Worm (Caenorhabditis elegans): Measurements from ENCODE around the gene M01B2.12.

The M01B2.12 gene

ce11 chrV:15305502-15305901 lies 41.5 kb upstream of the M01B2.12 start, which contains the start of gene T26H8.5:
Gene T26H8.5 (minus strand): TSS chrV:15305602.
- TF ChIP-seq sma-3 (GFP tag; optimal IDR thresholded peaks at IDR 0.05), result no peak
- TF ChIP-seq ceh-82 (tag; optimal IDR thresholded peaks at IDR 0.05), result no peak
- TF ChIP-seq nhr-237 (tag; optimal IDR thresholded peaks at IDR 0.05), result no peak

ce11 chrV:15303625-15304024 lies 39.6 kb upstream of the M01B2.12 start, which contains the start of gene srx-48:
Gene srx-48 (minus strand): TSS chrV:15303725.
- TF ChIP-seq ztf-1 (GFP tag; conservative IDR thresholded peaks at IDR 0.05) (no peak), R02D3.7 (tag; optimal IDR thresholded peaks at IDR 0.05) (no peak), dmd-4 (tag; optimal IDR thresholded peaks at IDR 0.05) (no peak), aly-2 (tag; optimal IDR thresholded peaks at IDR 0.05) (no peak), sem-4 (tag; optimal IDR thresholded peaks at IDR 0.05) (no peak), F13H6.1 (tag; optimal IDR thresholded peaks at IDR 0.05) (no peak), elt-3 (tag; optimal IDR thresholded peaks at IDR 0.05) (no peak), mab-5 (tag; optimal IDR thresholded peaks at IDR 0.05) (no peak), elt-1 (tag; optimal IDR thresholded peaks at IDR 0.05) (no peak), C34F6.9 (tag; optimal IDR thresholded peaks at IDR 0.05) (no peak), sma-9 (GFP tag; optimal IDR thresholded peaks at IDR 0.05) (no peak), sma-9 (tag; optimal IDR thresholded peaks at IDR 0.05) (no peak), nhr-77 (tag; optimal IDR thresholded peaks at IDR 0.05) (no peak), sma-3 (GFP tag; optimal IDR thresholded peaks at IDR 0.05) (no peak)

ce11 chrV:15298597-15298996 lies 34.6 kb upstream of the M01B2.12 start, which contains the start of gene cpr-3:
Gene cpr-3 (minus strand): TSS chrV:15298700.
- no peak for TF ChIP-seq Y55F3AM.14 (GFP tag; optimal IDR thresholded peaks at IDR 0.05)
- no peak for TF ChIP-seq nhr-6 (tag; optimal IDR thresholded peaks at IDR 0.05)
- TF ChIP-seq fos-1 (tag; optimal IDR thresholded peaks at IDR 0.05), result peak; percentile 100
- TF ChIP-seq sma-3 (GFP tag; optimal IDR thresholded peaks at IDR 0.05), result peak; percentile 8
- TF ChIP-seq mbf-1 (tag; optimal IDR thresholded peaks at IDR 0.05), result no peak
- no peak for TF ChIP-seq lsy-2 (tag; optimal IDR thresholded peaks at IDR 0.05)
- TF ChIP-seq unc-55 (GFP tag; optimal IDR thresholded peaks at IDR 0.05), result no peak
- peak; percentile 64 for TF ChIP-seq gmeb-1 (tag; optimal IDR thresholded peaks at IDR 0.05)
- no peak for TF ChIP-seq nhr-23 (tag; optimal IDR thresholded peaks at IDR 0.05)
- peak; percentile 75 for TF ChIP-seq skn-1 (tag; optimal IDR thresholded peaks at IDR 0.05)
- TF ChIP-seq ZK546.5 (tag; optimal IDR thresholded peaks at IDR 0.05), result no peak
- no peak for TF ChIP-seq sem-4 (tag; optimal IDR thresholded peaks at IDR 0.05)
- TF ChIP-seq nhr-12 (tag; optimal IDR thresholded peaks at IDR 0.05), result no peak
- no peak for TF ChIP-seq nhr-25 (tag; optimal IDR thresholded peaks at IDR 0.05)
- TF ChIP-seq lin-13 (GFP tag; optimal IDR thresholded peaks at IDR 0.05), result no peak
- no peak for TF ChIP-seq nhr-21 (tag; optimal IDR thresholded peaks at IDR 0.05)
- no peak for TF ChIP-seq alr-1 (tag; optimal IDR thresholded peaks at IDR 0.05)
- no peak for TF ChIP-seq peb-1 (tag; optimal IDR thresholded peaks at IDR 0.05)
- no peak for TF ChIP-seq dmd-4 (tag; optimal IDR thresholded peaks at IDR 0.05)
- TF ChIP-seq ama-1 (optimal IDR thresholded peaks at IDR 0.05), result no peak
- no peak for TF ChIP-seq mdl-1 (tag; optimal IDR thresholded peaks at IDR 0.05)
- no peak for TF ChIP-seq egl-27 (tag; optimal IDR thresholded peaks at IDR 0.05)
- peak; percentile 64 for TF ChIP-seq crh-2 (tag; optimal IDR thresholded peaks at IDR 0.05)
- no peak for TF ChIP-seq unc-62 (GFP tag; optimal IDR thresholded peaks at IDR 0.05)

ce11 chrV:15293865-15294264 lies 29.8 kb upstream of the M01B2.12 start, which contains the start of gene str-96:
Gene str-96 (minus strand): TSS chrV:15293965.
- TF ChIP-seq mab-5 (tag; optimal IDR thresholded peaks at IDR 0.05) (no peak), dmd-4 (tag; optimal IDR thresholded peaks at IDR 0.05) (no peak), ceh-16 (tag; optimal IDR thresholded peaks at IDR 0.05) (no peak), unc-39 (tag; optimal IDR thresholded peaks at IDR 0.05) (no peak), nhr-25 (tag; optimal IDR thresholded peaks at IDR 0.05) (no peak), nhr-77 (tag; optimal IDR thresholded peaks at IDR 0.05) (no peak), snpc-4 (tag; optimal IDR thresholded peaks at IDR 0.05) (no peak), crh-2 (tag; optimal IDR thresholded peaks at IDR 0.05) (no peak), alr-1 (tag; optimal IDR thresholded peaks at IDR 0.05) (no peak), fos-1 (tag; optimal IDR thresholded peaks at IDR 0.05) (no peak), mbf-1 (tag; optimal IDR thresholded peaks at IDR 0.05) (no peak), elt-1 (tag; optimal IDR thresholded peaks at IDR 0.05) (no peak), peb-1 (tag; optimal IDR thresholded peaks at IDR 0.05) (no peak), sma-9 (GFP tag; optimal IDR thresholded peaks at IDR 0.05) (no peak), sma-9 (tag; optimal IDR thresholded peaks at IDR 0.05) (no peak), F13H6.1 (tag; optimal IDR thresholded peaks at IDR 0.05) (no peak), nhr-21 (tag; optimal IDR thresholded peaks at IDR 0.05) (no peak), R02D3.7 (tag; optimal IDR thresholded peaks at IDR 0.05) (no peak), egl-27 (tag; optimal IDR thresholded peaks at IDR 0.05) (no peak)
